Worm (Caenorhabditis elegans) whole organism, L1 larva: Measurements from ENCODE around the gene srg-38.

ENCODE experiments used
- C04F5.9 ChIP-seq: sonication (generic microtip); optimal IDR thresholded peaks from 2 replicates; lab custom pipeline; 2016; ENCODE audit warnings: missing genetic modification characterization, missing compliant biosample characterization
- C34B4.2 ChIP-seq: sonication (generic microtip); optimal IDR thresholded peaks from 2 replicates; lab custom pipeline; 2017; ENCODE audit warnings: mild to moderate bottlenecking, missing genetic modification characterization, missing compliant biosample characterization
- F16B12.6 ChIP-seq: fragments of 150-350 bp; optimal IDR thresholded peaks from 2 replicates; lab custom pipeline; 2014; ENCODE audit warnings: missing biosample characterization, missing genetic modification characterization
- aha-1 ChIP-seq: fragments of 150-350 bp; optimal IDR thresholded peaks from 2 replicates; lab custom pipeline; 2014; ENCODE audit warnings: missing biosample characterization, missing genetic modification characterization
- alr-1 ChIP-seq: fragments of 200-800 bp; sonication (Bioruptor generic); optimal IDR thresholded peaks from 2 replicates; lab custom pipeline; 2018; ENCODE audit warnings: borderline replicate concordance, mild to moderate bottlenecking, missing genetic modification characterization, missing compliant biosample characterization
- aly-2 ChIP-seq: fragments of 150-350 bp; optimal IDR thresholded peaks from 2 replicates; lab custom pipeline; 2014; ENCODE audit warnings: missing biosample characterization, missing genetic modification characterization
- blmp-1 ChIP-seq: fragments of 150-350 bp; optimal IDR thresholded peaks from 2 replicates; lab custom pipeline; 2014; ENCODE audit warnings: missing biosample characterization, missing genetic modification characterization
- ceh-63 ChIP-seq: fragments of 200-800 bp; sonication (Bioruptor generic); optimal IDR thresholded peaks from 2 replicates; lab custom pipeline; 2018; ENCODE audit warnings: mild to moderate bottlenecking, missing genetic modification characterization, missing compliant biosample characterization
- ceh-88 ChIP-seq: fragments of 200-800 bp; sonication (Bioruptor generic); IDR thresholded peaks from 2 replicates; pipeline ENCODE4 v1.3.6; 2022; ENCODE audit warnings: missing genetic modification characterization, missing compliant biosample characterization
- ces-1 ChIP-seq: fragments of 150-350 bp; optimal IDR thresholded peaks from 2 replicates; lab custom pipeline; 2014; ENCODE audit warnings: missing biosample characterization, missing genetic modification reagents, missing genetic modification characterization
- dpl-1 ChIP-seq, 3 experiments: fragments of 150-350 bp in 2 of 3; sonication (generic microtip) in 1 of 3; optimal IDR thresholded peaks; 2 replicates each; lab custom pipeline; 2014 to 2017; ENCODE audit warnings: missing biosample characterization in 3 of 3, missing genetic modification characterization in 3 of 3, missing genetic modification reagents in 3 of 3
- dsc-1 ChIP-seq: sonication (generic microtip); optimal IDR thresholded peaks from 2 replicates; lab custom pipeline; 2016; ENCODE audit warnings: mild to moderate bottlenecking, missing genetic modification characterization, missing compliant biosample characterization
- efl-1 ChIP-seq, 4 experiments: fragments of 150-350 bp; optimal IDR thresholded peaks in 3 of 4; peaks in 1 of 4; 1 replicate in 1 of 4; 2 replicates in 3 of 4; lab custom pipeline; 2014; ENCODE audit warnings: missing biosample characterization in 2 of 4, missing genetic modification characterization in 2 of 4, missing genetic modification reagents in 2 of 4
- efl-3 ChIP-seq: fragments of 200-800 bp; sonication (Bioruptor generic); optimal IDR thresholded peaks from 2 replicates; lab custom pipeline; 2018; ENCODE audit warnings: mild to moderate bottlenecking, missing genetic modification characterization, missing compliant biosample characterization
- egl-27 ChIP-seq, 2 experiments: fragments of 150-350 bp in 1 of 2; sonication (generic microtip); optimal IDR thresholded peaks; 3 replicates each; lab custom pipeline; 2017 to 2018; ENCODE audit warnings: missing biosample characterization in 2 of 2, missing genetic modification characterization in 2 of 2, missing genetic modification reagents in 2 of 2
- elt-2 ChIP-seq: sonication (generic microtip); optimal IDR thresholded peaks from 2 replicates; lab custom pipeline; 2016; ENCODE audit warnings: missing genetic modification characterization, mild to moderate bottlenecking, inconsistent platforms, missing compliant biosample characterization, missing genetic modification reagents
- fkh-10 ChIP-seq: sonication (generic microtip); optimal IDR thresholded peaks from 2 replicates; lab custom pipeline; 2017; ENCODE audit warnings: missing biosample characterization, missing genetic modification reagents, missing genetic modification characterization
- fkh-4 ChIP-seq: sonication (generic microtip); optimal IDR thresholded peaks from 2 replicates; lab custom pipeline; 2016; ENCODE audit warnings: missing compliant biosample characterization, missing genetic modification characterization, borderline replicate concordance
- fkh-8 ChIP-seq: sonication (generic microtip); optimal IDR thresholded peaks from 2 replicates; lab custom pipeline; 2016; ENCODE audit warnings: mild to moderate bottlenecking, missing genetic modification characterization, missing compliant biosample characterization
- fos-1 ChIP-seq: fragments of 150-350 bp; optimal IDR thresholded peaks from 2 replicates; lab custom pipeline; 2014; ENCODE audit warnings: missing biosample characterization, missing genetic modification characterization
- hlh-17 ChIP-seq: fragments of 200-800 bp; sonication (Bioruptor generic); optimal IDR thresholded peaks from 2 replicates; lab custom pipeline; 2018; ENCODE audit warnings: missing genetic modification characterization, mild to moderate bottlenecking, missing compliant biosample characterization, moderate library complexity, borderline replicate concordance
- hlh-4 ChIP-seq: sonication (generic microtip); optimal IDR thresholded peaks from 2 replicates; lab custom pipeline; 2016; ENCODE audit warnings: mild to moderate bottlenecking, missing genetic modification characterization, missing compliant biosample characterization
- irx-1 ChIP-seq: sonication (generic microtip); optimal IDR thresholded peaks from 2 replicates; lab custom pipeline; 2016; ENCODE audit warnings: missing genetic modification characterization, missing compliant biosample characterization
- isw-1 ChIP-seq: fragments of 200-800 bp; sonication (Bioruptor generic); IDR thresholded peaks from 2 replicates; pipeline ENCODE4 v1.3.6; 2022; ENCODE audit warnings: missing genetic modification characterization, missing compliant biosample characterization
- jun-1 ChIP-seq: fragments of 150-350 bp; optimal IDR thresholded peaks from 2 replicates; lab custom pipeline; 2014; ENCODE audit warnings: missing biosample characterization, missing genetic modification reagents, missing genetic modification characterization
- lin-13 ChIP-seq: fragments of 150-350 bp; optimal IDR thresholded peaks from 2 replicates; lab custom pipeline; 2014; ENCODE audit warnings: missing biosample characterization, missing genetic modification reagents, missing genetic modification characterization
- lin-14 ChIP-seq: fragments of 200-800 bp; sonication (Bioruptor generic); optimal IDR thresholded peaks from 2 replicates; lab custom pipeline; 2018; ENCODE audit warnings: mild to moderate bottlenecking, missing genetic modification characterization, moderate library complexity, missing compliant biosample characterization
- lin-15B ChIP-seq: fragments of 150-350 bp; sonication (generic microtip); optimal IDR thresholded peaks from 3 replicates; lab custom pipeline; 2014; ENCODE audit warnings: missing biosample characterization, missing genetic modification characterization
- lin-35 ChIP-seq, 2 experiments: fragments of 150-350 bp; optimal IDR thresholded peaks; 2 replicates each; lab custom pipeline; 2014; ENCODE audit warnings: missing biosample characterization in 2 of 2, missing genetic modification characterization in 2 of 2, missing genetic modification reagents in 2 of 2
- lsy-2 ChIP-seq, 2 experiments: fragments of 150-350 bp; optimal IDR thresholded peaks; 2 replicates each; lab custom pipeline; 2014; ENCODE audit warnings: missing biosample characterization in 2 of 2, missing genetic modification characterization in 2 of 2
- nhr-11 ChIP-seq: fragments of 150-350 bp; optimal IDR thresholded peaks from 2 replicates; lab custom pipeline; 2014; ENCODE audit warnings: missing biosample characterization, missing genetic modification characterization
- nhr-47 ChIP-seq: sonication (generic microtip); optimal IDR thresholded peaks from 2 replicates; lab custom pipeline; 2016; ENCODE audit warnings: mild to moderate bottlenecking, missing genetic modification characterization, moderate library complexity, missing compliant biosample characterization
- nhr-71 ChIP-seq: sonication (generic microtip); optimal IDR thresholded peaks from 2 replicates; lab custom pipeline; 2016; ENCODE audit warnings: mild to moderate bottlenecking, missing genetic modification characterization, moderate library complexity, missing compliant biosample characterization
- nhr-76 ChIP-seq: sonication (generic microtip); optimal IDR thresholded peaks from 2 replicates; lab custom pipeline; 2017; ENCODE audit warnings: missing biosample characterization, missing genetic modification characterization
- pag-3 ChIP-seq: sonication (generic microtip); optimal IDR thresholded peaks from 2 replicates; lab custom pipeline; 2017; ENCODE audit warnings: missing genetic modification characterization, mild to moderate bottlenecking, missing compliant biosample characterization, antibody characterized with exemption, borderline replicate concordance; ENCODE audit not compliant: insufficient read depth
- pax-3 ChIP-seq: fragments of 200-800 bp; sonication (Bioruptor generic); optimal IDR thresholded peaks from 2 replicates; lab custom pipeline; 2018; ENCODE audit warnings: mild to moderate bottlenecking, missing genetic modification characterization, moderate library complexity, missing compliant biosample characterization
- skn-1 ChIP-seq: fragments of 150-350 bp; optimal IDR thresholded peaks from 2 replicates; lab custom pipeline; 2014; ENCODE audit warnings: missing biosample characterization, missing genetic modification characterization
- snu-23 ChIP-seq: sonication (generic microtip); optimal IDR thresholded peaks from 2 replicates; lab custom pipeline; 2016; ENCODE audit warnings: missing genetic modification characterization, missing compliant biosample characterization
- sox-4 ChIP-seq: sonication (generic microtip); optimal IDR thresholded peaks from 2 replicates; lab custom pipeline; 2016; ENCODE audit warnings: missing genetic modification characterization, missing compliant biosample characterization
- sup-37 ChIP-seq: fragments of 200-800 bp; sonication (Bioruptor generic); optimal IDR thresholded peaks from 2 replicates; lab custom pipeline; 2018; ENCODE audit warnings: mild to moderate bottlenecking, missing genetic modification characterization, missing compliant biosample characterization
- unc-30 ChIP-seq: sonication (generic microtip); optimal IDR thresholded peaks from 2 replicates; lab custom pipeline; 2017; ENCODE audit warnings: missing biosample characterization, missing genetic modification characterization
- unc-98 ChIP-seq: fragments of 200-800 bp; sonication (Bioruptor generic); IDR thresholded peaks from 2 replicates; pipeline ENCODE4 v1.3.6; 2022; ENCODE audit warnings: missing genetic modification characterization, missing compliant biosample characterization
- vab-15 ChIP-seq: sonication (generic microtip); optimal IDR thresholded peaks from 2 replicates; lab custom pipeline; 2017; ENCODE audit warnings: missing genotype, mild to moderate bottlenecking, missing genetic modification characterization, missing compliant biosample characterization
- xbp-1 ChIP-seq: sonication (generic microtip); optimal IDR thresholded peaks from 2 replicates; lab custom pipeline; 2016; ENCODE audit warnings: missing genetic modification characterization, missing compliant biosample characterization

Gene srg-38

ce11 chrV:11131801-11132200 lies 23.7 kb downstream of the srg-38 start:
- TF ChIP-seq nhr-11 (tag; lab: Kevin White, UChicago) = peak; percentile 0
- TF ChIP-seq snu-23 (GFP tag; lab: Kevin White, UChicago) = no peak
- TF ChIP-seq nhr-71 (tag; lab: Kevin White, UChicago) = peak; percentile 21
- TF ChIP-seq fkh-8 = peak; percentile 54
- peak; percentile 6 for TF ChIP-seq lin-14 (GFP tag; lab: Kevin White, UChicago)
- TF ChIP-seq, all 84 proteins: peak for 4

- TF ChIP-seq fos-1 (tag; lab: Kevin White, UChicago) (no peak), irx-1 (tag; lab: Kevin White, UChicago) (no peak), sup-37 (GFP tag; lab: Kevin White, UChicago) (no peak), xbp-1 (no peak), dsc-1 (no peak), alr-1 (tag; lab: Kevin White, UChicago) (no peak), jun-1 (tag; lab: Kevin White, UChicago) (no peak), nhr-47 (tag; lab: Kevin White, UChicago) (no peak)
Observed at ce11 chrV:11127197-11127596, 28.3 kb downstream of the srg-38 start, which contains the start of gene jmjd-5. jmjd-5 (plus strand) TSS chrV:11127497.

ce11 chrV:11124922-11125321 lies 30.5 kb downstream of the srg-38 start, which contains the start of gene C06H2.2:
C06H2.2 (plus strand) TSS chrV:11125222.
- TF ChIP-seq hlh-4 (tag; lab: Kevin White, UChicago) (no peak), efl-1 (optimal IDR thresholded peaks at IDR 0.05; lab: Kevin White, UChicago) (no peak), efl-1 (GFP tag; optimal IDR thresholded peaks at IDR 0.05 in 1 of 2; lab: Kevin White, UChicago) (peak in 1 of 2 experiments; percentile 71)
- TF ChIP-seq, all 84 proteins: peak for 1

ce11 chrV:11123817-11124337 lies 31.6 kb downstream of the srg-38 start, which contains the start of the genes atp-5 and lmtr-3:
atp-5 (minus strand) TSS chrV:11123867.
lmtr-3 (plus strand) TSS chrV:11124186.
- TF ChIP-seq pax-3 (peak; percentile 68), aly-2 (tag; lab: Kevin White, UChicago) (no peak), elt-2 (tag; lab: Kevin White, UChicago) (peak; percentile 30), nhr-47 (tag; lab: Kevin White, UChicago) (peak; percentile 81), sup-37 (GFP tag; lab: Kevin White, UChicago) (no peak), hlh-17 (GFP tag; lab: Kevin White, UChicago) (no peak), skn-1 (peak; percentile 70), sox-4 (tag; lab: Kevin White, UChicago) (peak; percentile 53), unc-30 (tag; lab: Kevin White, UChicago) (no peak), lin-35 (GFP tag; optimal IDR thresholded peaks at IDR 0.05; lab: Kevin White, UChicago) (peak; percentile 70 to 80), pag-3 (peak; percentile 1), vab-15 (tag; lab: Kevin White, UChicago) (no peak), ceh-88 (no peak), dpl-1 (GFP tag; optimal IDR thresholded peaks at IDR 0.05; lab: Kevin White, UChicago) (peak; percentile 68 to 81 (median 69)), isw-1 (peak; percentile 65), lin-15B (tag; lab: Kevin White, UChicago) (peak; percentile 64), hlh-4 (tag; lab: Kevin White, UChicago) (no peak), jun-1 (tag; lab: Kevin White, UChicago) (peak; percentile 54), fkh-10 (GFP tag; lab: Kevin White, UChicago) (no peak), lsy-2 (tag; optimal IDR thresholded peaks at IDR 0.05; lab: Kevin White, UChicago) (peak; percentile 66 to 78), C34B4.2 (tag; lab: Kevin White, UChicago) (no peak), irx-1 (tag; lab: Kevin White, UChicago) (peak; percentile 79), fkh-8 (peak; percentile 85), efl-3 (GFP tag; lab: Kevin White, UChicago) (no peak), unc-98 (GFP tag; lab: Robert Waterston, UW) (peak; percentile 52), C04F5.9 (tag; lab: Kevin White, UChicago) (peak; percentile 32), lin-13 (GFP tag; lab: Kevin White, UChicago) (peak; percentile 59), aha-1 (no peak), alr-1 (tag; lab: Kevin White, UChicago) (no peak), F16B12.6 (tag; lab: Kevin White, UChicago) (no peak), nhr-76 (tag; lab: Kevin White, UChicago) (no peak), ces-1 (no peak), ceh-63 (GFP tag; lab: Kevin White, UChicago) (no peak), fkh-4 (tag; lab: Kevin White, UChicago) (peak; percentile 82), blmp-1 (peak; percentile 39), egl-27 (tag; optimal IDR thresholded peaks at IDR 0.05; lab: Kevin White, UChicago) (no peak)
